Worm (Caenorhabditis elegans): ENCODE data around the gene R31.2.

DNA sequence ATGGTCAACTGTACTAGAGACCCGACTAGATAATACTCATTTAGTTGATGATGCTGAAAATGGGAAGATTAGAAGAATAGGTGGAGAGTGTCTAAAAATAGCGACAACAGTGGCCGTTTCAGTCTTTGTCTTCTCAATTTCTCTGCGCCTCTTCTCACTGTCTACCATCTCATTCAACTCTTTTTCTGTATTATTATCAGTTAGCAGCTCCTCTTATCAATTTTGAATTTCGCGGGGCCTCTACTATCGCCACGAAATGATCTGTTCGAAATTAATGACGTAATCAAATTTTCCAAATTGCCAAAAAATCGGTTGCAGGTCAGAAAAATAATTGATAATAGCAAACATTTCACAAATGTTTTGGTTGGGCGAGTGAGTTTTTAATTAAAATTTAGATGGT is 24.3 kb downstream of the R31.2 start:
- no peak for TF ChIP-seq tab-1 (GFP tag; IDR thresholded peaks at IDR 0.05)
- TF ChIP-seq klf-2 (GFP tag; conservative IDR thresholded peaks at IDR 0.05), result no peak
- TF ChIP-seq ref-1 (GFP tag; conservative IDR thresholded peaks at IDR 0.05), result no peak
- no peak for TF ChIP-seq T22C8.4 (GFP tag; IDR thresholded peaks at IDR 0.05)
- TF ChIP-seq ztf-29 (GFP tag; IDR thresholded peaks at IDR 0.05), result no peak

Measured in whole organism, midembryonic.